Worm (Caenorhabditis elegans) whole organism, L2 larva: Measurements from ENCODE around the gene kvs-5.
"Not testable (repeated sequence)": the region's sequence is repeated elsewhere in the genome, so short reads cannot be mapped to it uniquely, and the experiment has no call there.

Source experiments
- C34F6.9 ChIP-seq: fragments of 150-350 bp; optimal IDR thresholded peaks from 2 replicates; lab custom pipeline; 2014; ENCODE audit warnings: missing biosample characterization, missing genetic modification characterization
- Y55F3AM.14 ChIP-seq: fragments of 200-800 bp; sonication (Bioruptor generic); optimal IDR thresholded peaks from 2 replicates; lab custom pipeline; 2018; ENCODE audit warnings: mild to moderate bottlenecking, missing genetic modification characterization, missing compliant biosample characterization
- ZK546.5 ChIP-seq: sonication (generic microtip); optimal IDR thresholded peaks from 2 replicates; lab custom pipeline; 2017; ENCODE audit warnings: missing biosample characterization, missing genetic modification characterization
- alr-1 ChIP-seq: fragments of 150-350 bp; optimal IDR thresholded peaks from 2 replicates; lab custom pipeline; 2014; ENCODE audit warnings: missing biosample characterization, missing genetic modification characterization
- aly-2 ChIP-seq: fragments of 150-350 bp; optimal IDR thresholded peaks from 2 replicates; lab custom pipeline; 2014; ENCODE audit warnings: missing biosample characterization, missing genetic modification characterization
- blmp-1 ChIP-seq: sonication (generic microtip); optimal IDR thresholded peaks from 2 replicates; lab custom pipeline; 2017; ENCODE audit warnings: missing genetic modification characterization, mild to moderate bottlenecking, missing compliant biosample characterization, antibody characterized with exemption, moderate library complexity; ENCODE audit not compliant: insufficient read depth
- ceh-16 ChIP-seq: fragments of 150-350 bp; optimal IDR thresholded peaks from 2 replicates; lab custom pipeline; 2014; ENCODE audit warnings: missing biosample characterization, missing genetic modification characterization
- elt-3 ChIP-seq: sonication (generic microtip); optimal IDR thresholded peaks from 2 replicates; lab custom pipeline; 2017; ENCODE audit warnings: missing biosample characterization, missing genetic modification characterization
- fos-1 ChIP-seq: fragments of 150-350 bp; optimal IDR thresholded peaks from 2 replicates; lab custom pipeline; 2014; ENCODE audit warnings: missing biosample characterization, missing genetic modification characterization
- gmeb-1 ChIP-seq: fragments of 150-350 bp; optimal IDR thresholded peaks from 2 replicates; lab custom pipeline; 2014; ENCODE audit warnings: missing biosample characterization, missing genetic modification characterization
- lin-13 ChIP-seq: fragments of 150-350 bp; optimal IDR thresholded peaks from 2 replicates; lab custom pipeline; 2014; ENCODE audit warnings: missing biosample characterization, missing genetic modification reagents, missing genetic modification characterization
- lin-39 ChIP-seq: fragments of 150-350 bp; optimal IDR thresholded peaks from 2 replicates; lab custom pipeline; 2014; ENCODE audit warnings: missing biosample characterization, missing genetic modification reagents, missing genetic modification characterization
- mab-5 ChIP-seq: fragments of 150-350 bp; optimal IDR thresholded peaks from 2 replicates; lab custom pipeline; 2014; ENCODE audit warnings: missing biosample characterization, missing genetic modification characterization
- mdl-1 ChIP-seq, 2 experiments: fragments of 150-350 bp in 1 of 2; sonication (generic microtip) in 1 of 2; optimal IDR thresholded peaks; 2 replicates each; lab custom pipeline; 2017; ENCODE audit warnings: missing biosample characterization in 2 of 2, missing genetic modification characterization in 2 of 2
- nhr-10 ChIP-seq: sonication (generic microtip); optimal IDR thresholded peaks from 2 replicates; lab custom pipeline; 2017; ENCODE audit warnings: missing biosample characterization, missing genetic modification characterization
- nhr-12 ChIP-seq: fragments of 150-350 bp; optimal IDR thresholded peaks from 2 replicates; lab custom pipeline; 2014; ENCODE audit warnings: missing biosample characterization, missing genetic modification characterization
- nhr-129 ChIP-seq: fragments of 150-350 bp; optimal IDR thresholded peaks from 2 replicates; lab custom pipeline; 2014; ENCODE audit warnings: missing biosample characterization, missing genetic modification characterization
- nhr-21 ChIP-seq: fragments of 150-350 bp; optimal IDR thresholded peaks from 2 replicates; lab custom pipeline; 2014; ENCODE audit warnings: missing biosample characterization, missing genetic modification characterization
- nhr-23 ChIP-seq: fragments of 150-350 bp; optimal IDR thresholded peaks from 2 replicates; lab custom pipeline; 2014; ENCODE audit warnings: missing biosample characterization, missing genetic modification reagents, missing genetic modification characterization
- nhr-237 ChIP-seq: fragments of 150-350 bp; optimal IDR thresholded peaks from 2 replicates; lab custom pipeline; 2014; ENCODE audit warnings: missing biosample characterization, missing genetic modification characterization
- nhr-25 ChIP-seq: fragments of 150-350 bp; sonication (generic microtip); optimal IDR thresholded peaks from 3 replicates; lab custom pipeline; 2014; ENCODE audit warnings: missing biosample characterization, missing genetic modification characterization
- sem-4 ChIP-seq: fragments of 150-350 bp; optimal IDR thresholded peaks from 2 replicates; lab custom pipeline; 2014; ENCODE audit warnings: missing biosample characterization, missing genetic modification reagents, missing genetic modification characterization
- sma-9 ChIP-seq, 2 experiments: fragments of 150-350 bp in 1 of 2; sonication (generic microtip) in 1 of 2; optimal IDR thresholded peaks; 2 replicates each; lab custom pipeline; 2014 to 2016; ENCODE audit warnings: missing genetic modification characterization in 2 of 2, mild to moderate bottlenecking in 1 of 2, missing biosample characterization in 1 of 2, missing compliant biosample characterization in 1 of 2, missing genetic modification reagents in 1 of 2, moderate library complexity in 1 of 2
- snpc-4 ChIP-seq: fragments of 150-350 bp; optimal IDR thresholded peaks from 2 replicates; lab custom pipeline; 2014; ENCODE audit warnings: missing biosample characterization, missing genetic modification characterization
- unc-55 ChIP-seq: fragments of 150-350 bp; sonication (generic microtip); optimal IDR thresholded peaks from 3 replicates; lab custom pipeline; 2014; ENCODE audit warnings: missing biosample characterization, missing genetic modification reagents, missing genetic modification characterization
- ztf-1 ChIP-seq: fragments of 200-800 bp; sonication (Bioruptor generic); conservative IDR thresholded peaks from 2 replicates; pipeline ENCODE4 v1.3.6; 2022; ENCODE audit warnings: missing genetic modification characterization, missing compliant biosample characterization
- ztf-11 ChIP-seq: sonication (generic microtip); optimal IDR thresholded peaks from 2 replicates; lab custom pipeline; 2017; ENCODE audit warnings: missing biosample characterization, missing genetic modification characterization

Gene kvs-5

DNA sequence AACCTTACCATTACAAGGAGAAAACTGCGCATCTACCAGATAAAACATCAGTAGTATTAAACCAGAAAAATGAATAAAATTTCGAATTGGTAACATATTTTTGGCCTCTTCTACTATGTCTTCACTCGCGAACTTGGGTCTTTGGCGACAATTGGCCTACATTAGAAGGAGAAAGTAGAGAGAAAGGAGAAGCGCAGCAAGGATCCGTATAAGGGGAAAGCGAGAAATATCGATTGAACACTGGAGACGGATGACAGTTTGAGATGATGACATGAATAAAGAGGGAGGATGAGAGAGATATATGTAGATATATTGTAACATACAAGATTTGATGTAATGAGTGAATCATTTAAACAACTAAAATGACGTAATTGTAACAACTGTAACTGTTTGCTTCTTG, 31.8 kb downstream of the kvs-5 start, which contains the start of gene F56B3.2:
TSS of gene F56B3.2 (minus strand) at position 273 of the 400 bp plus-strand sequence.
- TF ChIP-seq mdl-1 (tag; optimal IDR thresholded peaks at IDR 0.05; lab: Kevin White, UChicago), result no peak
- no peak for TF ChIP-seq fos-1 (tag; lab: Kevin White, UChicago)
- TF ChIP-seq nhr-25, result no peak
- peak; percentile 56 for TF ChIP-seq blmp-1 (tag; lab: Kevin White, UChicago)
- TF ChIP-seq ztf-11, result no peak
- TF ChIP-seq nhr-12 (tag; lab: Kevin White, UChicago), result no peak
- TF ChIP-seq mab-5 (tag; lab: Kevin White, UChicago), result no peak
- TF ChIP-seq, all 48 proteins: peak for 1

DNA sequence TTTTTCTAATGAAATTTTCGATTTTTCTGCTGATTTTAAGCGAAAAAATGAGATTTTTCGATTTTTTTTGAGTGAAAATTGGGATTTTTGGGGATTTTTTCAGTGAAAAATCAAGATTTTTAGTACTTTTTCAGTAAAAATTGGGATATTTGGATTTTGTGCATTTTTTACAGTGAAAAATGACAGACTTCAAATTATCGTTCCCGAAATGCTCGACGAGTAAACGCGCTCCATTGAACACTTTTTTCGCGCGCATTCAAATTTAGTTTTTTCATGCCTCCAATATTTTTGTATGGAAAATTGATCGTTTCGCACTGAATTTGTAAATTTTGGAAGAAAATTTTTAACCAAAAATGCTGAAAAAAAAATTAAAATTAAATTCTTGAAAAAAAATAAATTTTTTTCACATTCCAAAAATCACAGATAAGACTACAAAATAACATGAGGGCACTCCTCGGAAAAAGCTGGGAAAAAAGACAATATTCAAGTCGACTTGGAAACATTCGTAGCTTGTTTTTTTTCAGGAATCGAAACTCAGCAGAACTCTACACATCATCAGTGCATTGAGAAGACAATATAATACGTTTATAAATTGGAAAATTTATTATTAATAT, 33.5 kb downstream of the kvs-5 start:
- peak; percentile 33 for TF ChIP-seq gmeb-1 (tag; lab: Kevin White, UChicago)

DNA sequence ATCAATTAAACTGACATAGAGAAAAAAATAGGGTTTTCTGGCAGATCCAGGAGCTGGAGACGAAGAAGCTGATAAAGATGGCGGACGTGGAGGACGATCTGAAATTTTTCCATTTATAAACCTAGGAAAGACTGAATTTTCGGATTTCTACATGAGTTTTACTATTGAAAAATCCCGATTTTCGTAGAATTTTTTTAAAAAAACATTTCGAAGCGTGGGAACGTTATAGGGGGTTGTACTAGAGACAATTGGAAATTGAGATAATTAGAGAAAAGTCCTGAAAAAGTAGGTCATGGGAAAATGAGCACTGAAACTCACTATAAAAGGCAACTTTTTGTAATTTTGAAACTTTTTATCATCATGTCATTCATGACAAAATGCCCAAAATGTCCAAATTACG, 34.5 kb downstream of the kvs-5 start, which contains the start of gene F56B3.9:
TSS of gene F56B3.9 (plus strand) at position 301 of the 400 bp plus-strand sequence.
- not testable (repeated sequence) for TF ChIP-seq nhr-237 (tag; lab: Kevin White, UChicago); nhr-129 (tag; lab: Kevin White, UChicago); lin-13

DNA sequence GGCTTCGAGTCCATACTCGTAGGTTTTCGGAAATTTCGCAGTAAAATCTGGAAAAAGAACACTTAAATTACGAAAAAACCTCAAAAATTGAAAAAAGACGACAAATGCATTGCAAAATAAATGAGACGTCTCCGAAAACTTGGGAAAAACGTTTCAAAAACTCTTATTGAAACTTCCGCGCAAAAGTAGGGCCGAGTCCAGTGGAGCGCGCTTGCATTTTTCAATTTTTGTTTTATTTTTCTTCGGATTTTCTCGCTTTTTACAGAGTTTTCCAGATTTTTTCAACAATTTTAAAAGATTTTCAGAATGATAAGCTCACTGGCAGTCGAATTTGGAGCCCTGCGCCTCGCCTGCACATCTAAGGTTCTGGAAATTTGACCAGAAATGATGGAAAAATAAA, 36.4 kb downstream of the kvs-5 start, which contains the start of gene mrpl-2:
TSS of gene mrpl-2 (plus strand) at position 307 of the 400 bp plus-strand sequence.
- peak; percentile 63 for TF ChIP-seq unc-55 (GFP tag; lab: Kevin White, UChicago)
- peak; percentile 19 for TF ChIP-seq C34F6.9 (tag; lab: Kevin White, UChicago)
- no peak for TF ChIP-seq aly-2 (tag; lab: Kevin White, UChicago)
- no peak for TF ChIP-seq nhr-21 (tag; lab: Kevin White, UChicago)
- TF ChIP-seq gmeb-1 (tag; lab: Kevin White, UChicago), result peak; percentile 78
- TF ChIP-seq nhr-129 (tag; lab: Kevin White, UChicago), result peak; percentile 20
- TF ChIP-seq lin-39 (tag; lab: Kevin White, UChicago), result no peak
- no peak for TF ChIP-seq sma-9 (GFP tag; optimal IDR thresholded peaks at IDR 0.05; lab: Kevin White, UChicago)
- no peak for TF ChIP-seq sma-9 (tag; optimal IDR thresholded peaks at IDR 0.05; lab: Kevin White, UChicago)

DNA sequence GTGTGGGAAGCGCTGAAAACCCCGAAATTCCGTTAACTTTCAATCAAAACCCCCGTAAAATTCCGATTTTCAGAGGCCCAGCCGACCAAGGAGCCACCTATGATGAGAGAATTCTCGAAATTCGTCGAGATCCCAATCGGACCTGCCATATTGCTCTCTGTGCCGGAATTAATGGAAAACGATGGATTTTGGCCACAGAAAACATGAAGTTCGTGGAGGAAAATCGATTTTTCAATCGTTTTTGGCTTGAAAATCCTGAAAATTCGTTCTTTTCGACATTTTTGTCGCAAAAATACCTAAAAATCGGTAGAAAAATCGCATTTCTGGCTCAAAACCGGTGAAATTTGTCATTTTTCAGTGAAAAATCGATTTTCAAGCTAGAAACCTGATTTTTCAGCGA, 37.0 kb downstream of the kvs-5 start:
- TF ChIP-seq blmp-1 (tag; lab: Kevin White, UChicago) (no peak), elt-3 (tag; lab: Kevin White, UChicago) (no peak), nhr-129 (tag; lab: Kevin White, UChicago) (no peak), sem-4 (no peak), nhr-21 (tag; lab: Kevin White, UChicago) (no peak), alr-1 (no peak), ztf-1 (GFP tag; lab: Robert Waterston, UW) (no peak)

DNA sequence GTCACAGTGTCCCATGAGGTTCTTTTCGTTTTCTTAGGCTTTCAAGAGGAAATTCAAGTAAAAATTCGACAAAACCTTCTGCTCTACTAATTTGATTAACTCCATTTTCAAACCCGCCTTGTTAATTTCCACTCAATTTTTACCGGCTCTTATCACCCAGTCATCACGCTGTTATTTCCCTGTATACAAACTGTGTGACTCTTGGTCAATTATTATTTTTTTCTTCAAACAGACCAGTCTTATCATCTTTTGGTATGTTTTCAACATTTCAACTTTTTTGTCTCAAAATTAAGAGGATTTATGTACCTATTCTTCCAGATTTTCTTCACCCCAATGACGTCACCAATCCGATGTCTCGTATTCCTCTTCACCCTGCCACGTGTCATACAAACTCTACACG, 41.9 kb downstream of the kvs-5 start, which contains the start of gene ugt-52:
TSS of gene ugt-52 (plus strand) at position 301 of the 400 bp plus-strand sequence.
- TF ChIP-seq nhr-21 (tag; lab: Kevin White, UChicago), result no peak
- no peak for TF ChIP-seq Y55F3AM.14 (GFP tag; lab: Kevin White, UChicago)
- TF ChIP-seq mdl-1 (tag; optimal IDR thresholded peaks at IDR 0.05; lab: Kevin White, UChicago), result no peak
- no peak for TF ChIP-seq nhr-23 (tag; lab: Kevin White, UChicago)
- TF ChIP-seq ceh-16 (tag; lab: Kevin White, UChicago), result no peak
- TF ChIP-seq ZK546.5, result no peak
- no peak for TF ChIP-seq blmp-1 (tag; lab: Kevin White, UChicago)
- TF ChIP-seq mab-5 (tag; lab: Kevin White, UChicago), result no peak

DNA sequence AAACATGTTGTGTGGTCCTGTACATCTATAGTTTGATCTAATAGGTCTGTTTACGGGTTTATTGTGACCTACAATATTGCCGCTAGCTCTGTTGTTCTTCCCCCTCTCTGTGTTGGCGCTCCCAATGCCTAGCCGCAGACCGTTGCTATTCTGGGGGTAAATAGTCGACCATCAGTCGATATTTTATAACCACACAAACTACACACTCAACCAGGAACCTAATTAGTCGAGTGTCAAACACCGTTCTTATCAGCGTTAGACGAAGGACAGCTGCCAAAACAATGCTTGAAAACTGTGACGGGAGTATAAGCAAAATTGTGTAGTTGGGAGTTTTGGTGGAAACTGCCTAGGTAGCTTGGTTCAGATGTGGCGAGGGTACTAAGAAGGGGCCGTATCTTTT, 45.8 kb downstream of the kvs-5 start:
- TF ChIP-seq nhr-23 (tag; lab: Kevin White, UChicago) (no peak), snpc-4 (tag; lab: Kevin White, UChicago) (no peak), nhr-10 (tag; lab: Kevin White, UChicago) (no peak)
